Worm (Caenorhabditis elegans) whole organism, mixed stage, embryonic: ENCODE measurements around the gene gst-33.

Source experiments
- M03D4.4 ChIP-seq: sonication (generic microtip); optimal IDR thresholded peaks from 2 replicates; lab custom pipeline; 2017; ENCODE audit warnings: mild to moderate bottlenecking, missing genetic modification characterization, missing compliant biosample characterization
- bed-3 ChIP-seq: fragments of 200-800 bp; sonication (Bioruptor generic); optimal IDR thresholded peaks from 3 replicates; lab custom pipeline; 2018; ENCODE audit warnings: mild to moderate bottlenecking, missing genetic modification characterization, moderate library complexity, missing compliant biosample characterization
- blmp-1 ChIP-seq: fragments of 150-350 bp; optimal IDR thresholded peaks from 2 replicates; lab custom pipeline; 2014; ENCODE audit warnings: missing biosample characterization, missing genetic modification characterization
- ceh-39 ChIP-seq: fragments of 150-350 bp; optimal IDR thresholded peaks from 2 replicates; lab custom pipeline; 2014; ENCODE audit warnings: missing biosample characterization, missing genetic modification characterization
- ceh-43 ChIP-seq: fragments of 200-800 bp; sonication (Bioruptor generic); optimal IDR thresholded peaks from 2 replicates; lab custom pipeline; 2018; ENCODE audit warnings: mild to moderate bottlenecking, missing genetic modification characterization, moderate library complexity, missing compliant biosample characterization
- ces-1 ChIP-seq: fragments of 150-350 bp; optimal IDR thresholded peaks from 2 replicates; lab custom pipeline; 2014; ENCODE audit warnings: missing biosample characterization, missing genetic modification reagents, missing genetic modification characterization
- cnd-1 ChIP-seq: fragments of 200-800 bp; sonication (Bioruptor generic); optimal IDR thresholded peaks from 2 replicates; lab custom pipeline; 2018; ENCODE audit warnings: mild to moderate bottlenecking, missing genetic modification characterization, missing compliant biosample characterization
- drap-1 ChIP-seq: fragments of 200-800 bp; sonication (Bioruptor generic); optimal IDR thresholded peaks from 3 replicates; lab custom pipeline; 2018; ENCODE audit warnings: mild to moderate bottlenecking, missing genetic modification characterization, missing compliant biosample characterization
- flh-1 ChIP-seq: fragments of 200-800 bp; sonication (Bioruptor generic); optimal IDR thresholded peaks from 2 replicates; lab custom pipeline; 2018; ENCODE audit warnings: mild to moderate bottlenecking, missing genetic modification characterization, moderate library complexity, missing compliant biosample characterization
- hlh-1 ChIP-seq: fragments of 150-350 bp; optimal IDR thresholded peaks from 2 replicates; lab custom pipeline; 2014; ENCODE audit warnings: missing biosample characterization, missing genetic modification reagents, missing genetic modification characterization
- lin-13 ChIP-seq: fragments of 150-350 bp; optimal IDR thresholded peaks from 2 replicates; lab custom pipeline; 2014; ENCODE audit warnings: missing biosample characterization, missing genetic modification characterization
- lin-32 ChIP-seq: fragments of 200-800 bp; sonication (Bioruptor generic); optimal IDR thresholded peaks from 2 replicates; lab custom pipeline; 2018; ENCODE audit warnings: mild to moderate bottlenecking, missing genetic modification characterization, missing compliant biosample characterization
- lsy-2 ChIP-seq: fragments of 150-350 bp; optimal IDR thresholded peaks from 2 replicates; lab custom pipeline; 2014; ENCODE audit warnings: missing biosample characterization, missing genetic modification characterization
- mab-5 ChIP-seq: fragments of 150-350 bp; optimal IDR thresholded peaks from 2 replicates; lab custom pipeline; 2014; ENCODE audit warnings: missing biosample characterization, missing genetic modification characterization
- mep-1 ChIP-seq: fragments of 150-350 bp; optimal IDR thresholded peaks from 2 replicates; lab custom pipeline; 2017; ENCODE audit warnings: missing biosample characterization, missing genetic modification reagents, missing genetic modification characterization, inconsistent platforms
- mls-2 ChIP-seq: sonication (generic microtip); optimal IDR thresholded peaks from 2 replicates; lab custom pipeline; 2016; ENCODE audit warnings: mild to moderate bottlenecking, missing genetic modification characterization, moderate library complexity, missing compliant biosample characterization
- nhr-12 ChIP-seq: fragments of 150-350 bp; optimal IDR thresholded peaks from 2 replicates; lab custom pipeline; 2014; ENCODE audit warnings: missing biosample characterization, missing genetic modification characterization
- nhr-2 ChIP-seq: fragments of 150-350 bp; optimal IDR thresholded peaks from 2 replicates; lab custom pipeline; 2014; ENCODE audit warnings: missing biosample characterization, missing genetic modification characterization
- nhr-237 ChIP-seq: fragments of 150-350 bp; optimal IDR thresholded peaks from 2 replicates; lab custom pipeline; 2014; ENCODE audit warnings: missing biosample characterization, missing genetic modification characterization
- nhr-28 ChIP-seq: fragments of 150-350 bp; optimal IDR thresholded peaks from 2 replicates; lab custom pipeline; 2014; ENCODE audit warnings: missing biosample characterization, missing genetic modification characterization
- nhr-76 ChIP-seq: sonication (generic microtip); optimal IDR thresholded peaks from 2 replicates; lab custom pipeline; 2017; ENCODE audit warnings: missing biosample characterization, missing genetic modification characterization
- pha-4 ChIP-seq: fragments of 150-350 bp; optimal IDR thresholded peaks from 2 replicates; lab custom pipeline; 2018; ENCODE audit warnings: missing biosample characterization, missing genetic modification reagents, missing genetic modification characterization
- sem-2 ChIP-seq: fragments of 200-800 bp; sonication (Bioruptor generic); optimal IDR thresholded peaks from 2 replicates; lab custom pipeline; 2018; ENCODE audit warnings: mild to moderate bottlenecking, missing genetic modification characterization, missing compliant biosample characterization
- snpc-4 ChIP-seq: fragments of 150-350 bp; optimal IDR thresholded peaks from 2 replicates; lab custom pipeline; 2014; ENCODE audit warnings: missing biosample characterization, missing genetic modification characterization
- sptf-1 ChIP-seq: sonication (generic microtip); optimal IDR thresholded peaks from 2 replicates; lab custom pipeline; 2017; ENCODE audit warnings: mild to moderate bottlenecking, missing genetic modification characterization, moderate library complexity, missing compliant biosample characterization
- unc-120 ChIP-seq: sonication (generic microtip); optimal IDR thresholded peaks from 2 replicates; lab custom pipeline; 2017; ENCODE audit warnings: missing genetic modification characterization, missing compliant biosample characterization; ENCODE audit not compliant: poor library complexity, severe bottlenecking
- unc-39 ChIP-seq: fragments of 150-350 bp; optimal IDR thresholded peaks from 2 replicates; lab custom pipeline; 2014; ENCODE audit warnings: missing biosample characterization, missing genetic modification characterization
- unc-62 ChIP-seq: fragments of 150-350 bp; optimal IDR thresholded peaks from 2 replicates; lab custom pipeline; 2014; ENCODE audit warnings: missing biosample characterization, missing genetic modification reagents, missing genetic modification characterization
- zip-8 ChIP-seq: fragments of 150-350 bp; optimal IDR thresholded peaks from 2 replicates; lab custom pipeline; 2014; ENCODE audit warnings: missing biosample characterization, missing genetic modification characterization
- ztf-11 ChIP-seq: fragments of 150-350 bp; optimal IDR thresholded peaks from 2 replicates; lab custom pipeline; 2014; ENCODE audit warnings: missing biosample characterization, missing genetic modification characterization

Gene gst-33

ce11 chrV:3468436-3468835 lies at the start of gene gst-33:
gst-33 (minus strand) TSS chrV:3468562.
- TF ChIP-seq lin-32 (GFP tag; lab: Kevin White, UChicago) (no peak), unc-39 (tag; lab: Kevin White, UChicago) (no peak), mep-1 (tag; lab: Kevin White, UChicago) (no peak), nhr-237 (tag; lab: Kevin White, UChicago) (no peak), unc-120 (tag; lab: Kevin White, UChicago) (no peak), nhr-2 (tag; lab: Kevin White, UChicago) (no peak), nhr-28 (tag; lab: Kevin White, UChicago) (no peak), unc-62 (GFP tag; lab: Kevin White, UChicago) (no peak), lin-13 (tag; lab: Kevin White, UChicago) (no peak), nhr-12 (tag; lab: Kevin White, UChicago) (no peak), pha-4 (tag; lab: Kevin White, UChicago) (no peak), flh-1 (no peak), sem-2 (no peak), M03D4.4 (tag; lab: Kevin White, UChicago) (no peak)

- no peak for TF ChIP-seq ztf-11 (tag; lab: Kevin White, UChicago)
Measured at ce11 chrV:3517889-3518288, 49.5 kb upstream of the gst-33 start, which contains the start of gene str-227. str-227 (plus strand) TSS chrV:3518189.

ce11 chrV:3512381-3512780 lies 44.0 kb upstream of the gst-33 start, which contains the start of gene str-226:
str-226 (plus strand) TSS chrV:3512681.
- TF ChIP-seq sptf-1 (tag; lab: Kevin White, UChicago) (no peak), bed-3 (GFP tag; lab: Kevin White, UChicago) (no peak), M03D4.4 (tag; lab: Kevin White, UChicago) (no peak), flh-1 (no peak), sem-2 (no peak), lin-32 (GFP tag; lab: Kevin White, UChicago) (no peak), blmp-1 (tag; lab: Kevin White, UChicago) (no peak), zip-8 (tag; lab: Kevin White, UChicago) (no peak), pha-4 (tag; lab: Kevin White, UChicago) (no peak), hlh-1 (tag; lab: Kevin White, UChicago) (no peak), nhr-237 (tag; lab: Kevin White, UChicago) (no peak), ztf-11 (tag; lab: Kevin White, UChicago) (no peak), mls-2 (tag; lab: Kevin White, UChicago) (no peak)
- TF ChIP-seq, all 35 proteins: peak for 0

- TF ChIP-seq pha-4 (tag; lab: Kevin White, UChicago): no peak
- no peak for TF ChIP-seq ces-1
- TF ChIP-seq lsy-2 (tag; lab: Kevin White, UChicago): no peak
- TF ChIP-seq unc-39 (tag; lab: Kevin White, UChicago): no peak
- no peak for TF ChIP-seq flh-1
- no peak for TF ChIP-seq mep-1 (tag; lab: Kevin White, UChicago)
- TF ChIP-seq ceh-39 (tag; lab: Kevin White, UChicago): no peak
- TF ChIP-seq sptf-1 (tag; lab: Kevin White, UChicago): no peak
- TF ChIP-seq cnd-1 (tag; lab: Kevin White, UChicago): no peak
- no peak for TF ChIP-seq zip-8 (tag; lab: Kevin White, UChicago)
- no peak for TF ChIP-seq snpc-4 (tag; lab: Kevin White, UChicago)
- TF ChIP-seq nhr-76 (tag; lab: Kevin White, UChicago): no peak
- TF ChIP-seq, all 35 proteins: peak for 0
Measured at ce11 chrV:3509878-3510277, 41.5 kb upstream of the gst-33 start, which contains the start of gene str-228. str-228 (plus strand) TSS chrV:3510178.

- TF ChIP-seq unc-39 (tag; lab: Kevin White, UChicago) (no peak), ceh-43 (GFP tag; lab: Kevin White, UChicago) (no peak), ztf-11 (tag; lab: Kevin White, UChicago) (no peak), nhr-12 (tag; lab: Kevin White, UChicago) (no peak), unc-120 (tag; lab: Kevin White, UChicago) (no peak), pha-4 (tag; lab: Kevin White, UChicago) (no peak), ces-1 (no peak), mls-2 (tag; lab: Kevin White, UChicago) (no peak), drap-1 (GFP tag; lab: Kevin White, UChicago) (no peak), lsy-2 (tag; lab: Kevin White, UChicago) (no peak), mep-1 (tag; lab: Kevin White, UChicago) (no peak), blmp-1 (tag; lab: Kevin White, UChicago) (no peak), nhr-76 (tag; lab: Kevin White, UChicago) (no peak), mab-5 (tag; lab: Kevin White, UChicago) (no peak), lin-13 (tag; lab: Kevin White, UChicago) (no peak)
Measured at ce11 chrV:3507691-3508090, 39.3 kb upstream of the gst-33 start, which contains the start of gene str-225. str-225 (plus strand) TSS chrV:3507822.
